Worm (Caenorhabditis elegans): ENCODE measurements around the gene F58H1.8.

DNA sequence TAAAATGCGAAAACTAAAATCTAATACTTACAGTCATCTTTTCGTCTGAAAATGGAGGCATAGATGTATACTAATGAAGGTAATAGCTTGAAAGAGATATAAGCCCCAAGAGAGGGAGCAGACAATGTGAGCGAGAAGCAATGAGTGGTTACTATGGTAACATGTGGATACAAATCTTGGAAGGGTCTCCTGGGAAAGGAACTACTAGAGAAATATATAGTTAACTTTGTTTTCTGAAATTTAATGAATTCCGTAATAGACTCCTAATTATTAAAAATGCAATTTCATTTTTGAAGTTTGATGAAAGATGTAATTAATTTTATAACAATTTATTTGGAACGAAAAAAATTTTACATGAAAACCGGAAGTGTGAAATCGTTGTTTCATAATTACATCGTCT, 7.6 kb upstream of the F58H1.8 start, which contains the start of gene osm-6:
- TF ChIP-seq lin-13 (GFP tag; optimal IDR thresholded peaks at IDR 0.05): no peak
- no peak for TF ChIP-seq lin-38 (GFP tag; IDR thresholded peaks at IDR 0.05)
- no peak for TF ChIP-seq nhr-11 (tag; optimal IDR thresholded peaks at IDR 0.05)
- TF ChIP-seq Y48G9A.11 (GFP tag; IDR thresholded peaks at IDR 0.05): no peak
- TF ChIP-seq ceh-62 (tag; optimal IDR thresholded peaks at IDR 0.05): no peak
- no peak for TF ChIP-seq pqm-1 (tag; optimal IDR thresholded peaks at IDR 0.05)
- TF ChIP-seq snpc-4 (tag; optimal IDR thresholded peaks at IDR 0.05): no peak
- no peak for TF ChIP-seq lsy-2 (tag; optimal IDR thresholded peaks at IDR 0.05)
- TF ChIP-seq ctbp-1 (GFP tag; IDR thresholded peaks at IDR 0.05): no peak
- no peak for TF ChIP-seq daf-16 (GFP tag; optimal IDR thresholded peaks at IDR 0.05)
- TF ChIP-seq daf-16 (tag; optimal IDR thresholded peaks at IDR 0.05): no peak
- TF ChIP-seq zfp-3 (GFP tag; conservative IDR thresholded peaks at IDR 0.05): no peak
- TF ChIP-seq zag-1 (tag; optimal IDR thresholded peaks at IDR 0.05): no peak
- TF ChIP-seq tra-1 (GFP tag; IDR thresholded peaks at IDR 0.05): no peak
- TF ChIP-seq ceh-82 (tag; optimal IDR thresholded peaks at IDR 0.05): no peak
